Fruit fly (Drosophila melanogaster) Kc167 (cell line): Measurements from ENCODE around the gene CG31344.

Experiments used
- Myc ChIP-seq: fragments of >200 bp; optimal IDR thresholded peaks from 2 replicates; lab custom pipeline; 2017; ENCODE audit warnings: missing external identifiers
- Sin3A ChIP-seq: fragments of >200 bp; optimal IDR thresholded peaks from 2 replicates; lab custom pipeline; 2018; ENCODE audit warnings: missing external identifiers
- h ChIP-seq: fragments of >200 bp; optimal IDR thresholded peaks from 3 replicates; lab custom pipeline; 2018; ENCODE audit warnings: missing external identifiers
- insv ChIP-seq: fragments of >200 bp; optimal IDR thresholded peaks from 3 replicates; lab custom pipeline; 2018; ENCODE audit warnings: missing external identifiers
- psq ChIP-seq: fragments of >200 bp; optimal IDR thresholded peaks from 2 replicates; lab custom pipeline; 2017; ENCODE audit warnings: missing external identifiers
- ttk ChIP-seq: sonication (Bioruptor generic); optimal IDR thresholded peaks from 2 replicates; lab custom pipeline; 2017; ENCODE audit warnings: missing external identifiers

Gene CG31344

dm6 chr3R:15205223-15205622 lies 19.9 kb downstream of the CG31344 start:
- TF ChIP-seq Myc (lab: Kevin White, UChicago): no peak
- no peak for TF ChIP-seq Sin3A
- TF ChIP-seq psq (lab: Kevin White, UChicago): no peak
- no peak for TF ChIP-seq ttk (lab: Kevin White, UChicago)
- no peak for TF ChIP-seq h (lab: Kevin White, UChicago)
- no peak for TF ChIP-seq insv

- TF ChIP-seq insv: no peak
- TF ChIP-seq h (lab: Kevin White, UChicago): no peak
- TF ChIP-seq psq (lab: Kevin White, UChicago): no peak
- TF ChIP-seq Sin3A: no peak
- no peak for TF ChIP-seq Myc (lab: Kevin White, UChicago)
- no peak for TF ChIP-seq ttk (lab: Kevin White, UChicago)
These were observed 26.9 kb downstream of the CG31344 start for dm6 chr3R:15198052-15198793.

dm6 chr3R:15197373-15197772 lies 27.8 kb downstream of the CG31344 start:
- no peak for TF ChIP-seq ttk (lab: Kevin White, UChicago)
- TF ChIP-seq Myc (lab: Kevin White, UChicago): no peak
- TF ChIP-seq Sin3A: no peak
- TF ChIP-seq psq (lab: Kevin White, UChicago): no peak

- no peak for TF ChIP-seq h (lab: Kevin White, UChicago)
- no peak for TF ChIP-seq ttk (lab: Kevin White, UChicago)
- TF ChIP-seq Myc (lab: Kevin White, UChicago): no peak
- TF ChIP-seq insv: no peak
- TF ChIP-seq Sin3A: no peak
- no peak for TF ChIP-seq psq (lab: Kevin White, UChicago)
These were observed 28.7 kb downstream of the CG31344 start, which contains the start of the genes Kpc1 and CG42542 for dm6 chr3R:15196134-15197034. Kpc1 (minus strand) TSS chr3R:15196210. CG42542 (plus strand) TSS chr3R:15196598.

dm6 chr3R:15181467-15181866 lies 43.7 kb downstream of the CG31344 start, which contains the start of gene Mf:
Mf (minus strand) TSS chr3R:15181510.
- TF ChIP-seq Sin3A (no peak), insv (no peak), psq (lab: Kevin White, UChicago) (no peak), h (lab: Kevin White, UChicago) (no peak)

dm6 chr3R:15177230-15177629 lies 47.9 kb downstream of the CG31344 start:
- TF ChIP-seq insv (no peak), Myc (lab: Kevin White, UChicago) (no peak), ttk (lab: Kevin White, UChicago) (no peak), psq (lab: Kevin White, UChicago) (no peak), h (lab: Kevin White, UChicago) (no peak), Sin3A (no peak)
